Worm (Caenorhabditis elegans): ENCODE results near the gene lin-46.

lin-46 gene

ce11 chrV:12967925-12968327 is 729 bp upstream of the lin-46 start, which contains the start of gene R186.8:
Gene R186.8, minus strand, starts transcription at chrV:12967982.
- peak; percentile 23 for TF ChIP-seq nhr-237 (tag; optimal IDR thresholded peaks at IDR 0.05)
- peak; percentile 51 for TF ChIP-seq unc-120 (tag; optimal IDR thresholded peaks at IDR 0.05; ENCODE audit: poor library complexity, severe bottlenecking)
- TF ChIP-seq mls-2 (tag; optimal IDR thresholded peaks at IDR 0.05) = peak; percentile 20
- peak; percentile 63 for TF ChIP-seq ces-1 (GFP tag; optimal IDR thresholded peaks at IDR 0.05)
- TF ChIP-seq sptf-1 (tag; optimal IDR thresholded peaks at IDR 0.05) = peak; percentile 15
- TF ChIP-seq lsy-2 (tag; optimal IDR thresholded peaks at IDR 0.05) = peak; percentile 90
- peak; percentile 21 for TF ChIP-seq lin-13 (tag; optimal IDR thresholded peaks at IDR 0.05)

ce11 chrV:12970575-12971160 is 2.0 kb downstream of the lin-46 start, which contains the start of gene pnn-1:
Gene pnn-1, plus strand, starts transcription at chrV:12971110.
- TF ChIP-seq ces-1 (GFP tag; optimal IDR thresholded peaks at IDR 0.05) (peak; percentile 79), zip-8 (tag; optimal IDR thresholded peaks at IDR 0.05) (no peak), lsy-2 (tag; optimal IDR thresholded peaks at IDR 0.05) (peak; percentile 57), mep-1 (tag; optimal IDR thresholded peaks at IDR 0.05) (peak; percentile 15)

- TF ChIP-seq zip-8 (tag; optimal IDR thresholded peaks at IDR 0.05) = peak; percentile 66
- TF ChIP-seq mep-1 (tag; optimal IDR thresholded peaks at IDR 0.05) = no peak
Observed at ce11 chrV:12974047-12974446, 5.4 kb downstream of the lin-46 start.

- peak; percentile 21 for TF ChIP-seq ham-2 (GFP tag; optimal IDR thresholded peaks at IDR 0.05)
- TF ChIP-seq mep-1 (tag; optimal IDR thresholded peaks at IDR 0.05) = no peak
Observed at ce11 chrV:12987061-12987460, 18.4 kb downstream of the lin-46 start, which contains the start of gene shw-3. Gene shw-3, minus strand, starts transcription at chrV:12987161.

ce11 chrV:12988256-12988655 is 19.6 kb downstream of the lin-46 start, which contains the start of gene F15B9.8:
Gene F15B9.8, plus strand, starts transcription at chrV:12988556.
- TF ChIP-seq zip-8 (tag; optimal IDR thresholded peaks at IDR 0.05) (peak; percentile 72), drap-1 (GFP tag; optimal IDR thresholded peaks at IDR 0.05) (no peak), lin-13 (tag; optimal IDR thresholded peaks at IDR 0.05) (no peak), ham-2 (GFP tag; optimal IDR thresholded peaks at IDR 0.05) (no peak), elt-3 (tag; optimal IDR thresholded peaks at IDR 0.05) (no peak), ces-1 (GFP tag; optimal IDR thresholded peaks at IDR 0.05) (no peak), blmp-1 (tag; optimal IDR thresholded peaks at IDR 0.05) (peak; percentile 22)

ce11 chrV:12992891-12993290 is 24.2 kb downstream of the lin-46 start, which contains the start of the genes F15B9.11 and dsl-7:
Gene F15B9.11, minus strand, starts transcription at chrV:12992895.
Gene dsl-7, plus strand, starts transcription at chrV:12993150.
- TF ChIP-seq nhr-76 (tag; optimal IDR thresholded peaks at IDR 0.05) (no peak), lsy-2 (tag; optimal IDR thresholded peaks at IDR 0.05) (no peak), nhr-12 (tag; optimal IDR thresholded peaks at IDR 0.05) (no peak)

- TF ChIP-seq nhr-28 (tag; optimal IDR thresholded peaks at IDR 0.05) (no peak), nhr-2 (tag; optimal IDR thresholded peaks at IDR 0.05) (no peak), nhr-12 (tag; optimal IDR thresholded peaks at IDR 0.05) (no peak), lin-32 (GFP tag; optimal IDR thresholded peaks at IDR 0.05) (no peak), cnd-1 (tag; optimal IDR thresholded peaks at IDR 0.05) (no peak), sem-2 (GFP tag; optimal IDR thresholded peaks at IDR 0.05) (no peak), pha-4 (tag; optimal IDR thresholded peaks at IDR 0.05) (no peak), tbx-8 (GFP tag; optimal IDR thresholded peaks at IDR 0.05) (no peak), lsy-2 (tag; optimal IDR thresholded peaks at IDR 0.05) (no peak), ceh-83 (GFP tag; optimal IDR thresholded peaks at IDR 0.05) (no peak), ces-1 (GFP tag; optimal IDR thresholded peaks at IDR 0.05) (no peak), ham-2 (GFP tag; optimal IDR thresholded peaks at IDR 0.05) (no peak), ceh-43 (GFP tag; optimal IDR thresholded peaks at IDR 0.05) (no peak), snpc-4 (tag; optimal IDR thresholded peaks at IDR 0.05) (no peak), bed-3 (GFP tag; optimal IDR thresholded peaks at IDR 0.05) (no peak)
Observed at ce11 chrV:12995269-12995668, 26.6 kb downstream of the lin-46 start, which contains the start of gene far-5. Gene far-5, plus strand, starts transcription at chrV:12995569.
